Fruit fly (Drosophila melanogaster) whole organism, prepupa: Measurements from ENCODE around the gene CG9962.

Experiments used
- CG11294 ChIP-seq: fragments of 200-800 bp; sonication (Bioruptor generic); IDR thresholded peaks from 2 replicates; pipeline ENCODE4 v1.3.6; 2022; ENCODE audit warnings: missing biosample characterization, missing genetic modification characterization
- CG11902 ChIP-seq: fragments of 200-800 bp; sonication (Bioruptor generic); optimal IDR thresholded peaks from 3 replicates; lab custom pipeline; 2016; ENCODE audit warnings: missing biosample characterization, missing genetic modification characterization
- CG15336 ChIP-seq: fragments of 200-800 bp; sonication (Bioruptor generic); IDR thresholded peaks from 2 replicates; pipeline ENCODE4 v1.3.6; 2022; ENCODE audit warnings: missing biosample characterization, missing genetic modification characterization
- CG1621 ChIP-seq: fragments of 200-800 bp; sonication (Bioruptor generic); optimal IDR thresholded peaks from 3 replicates; lab custom pipeline; 2018; ENCODE audit warnings: missing biosample characterization, mild to moderate bottlenecking, missing genetic modification characterization
- CG16779 ChIP-seq: fragments of 200-800 bp; sonication (Bioruptor generic); optimal IDR thresholded peaks from 3 replicates; lab custom pipeline; 2017; ENCODE audit warnings: missing biosample characterization, mild to moderate bottlenecking, missing genetic modification characterization
- CG3032 ChIP-seq: fragments of 200-800 bp; optimal IDR thresholded peaks from 2 replicates; lab custom pipeline; 2019; ENCODE audit warnings: missing biosample characterization, mild to moderate bottlenecking, missing genetic modification characterization, moderate library complexity
- CG31627 ChIP-seq: fragments of 200-800 bp; sonication (Bioruptor generic); optimal IDR thresholded peaks from 3 replicates; lab custom pipeline; 2016; ENCODE audit warnings: missing biosample characterization, missing genetic modification characterization
- CG32006 ChIP-seq: fragments of 200-800 bp; sonication (Bioruptor generic); optimal IDR thresholded peaks from 3 replicates; lab custom pipeline; 2017; ENCODE audit warnings: missing biosample characterization, mild to moderate bottlenecking, missing genetic modification characterization
- CG34406 ChIP-seq: fragments of 200-800 bp; sonication (Bioruptor generic); optimal IDR thresholded peaks from 3 replicates; lab custom pipeline; 2016; ENCODE audit warnings: missing biosample characterization, missing genetic modification characterization
- CG3919 ChIP-seq: fragments of 200-800 bp; sonication (Bioruptor generic); optimal IDR thresholded peaks from 3 replicates; lab custom pipeline; 2016; ENCODE audit warnings: missing biosample characterization, missing genetic modification characterization
- CG4318 ChIP-seq: fragments of 200-800 bp; sonication (Bioruptor generic); optimal IDR thresholded peaks from 3 replicates; lab custom pipeline; 2017; ENCODE audit warnings: missing biosample characterization, mild to moderate bottlenecking, missing genetic modification characterization
- CG6808 ChIP-seq: fragments of 200-800 bp; sonication (Bioruptor generic); optimal IDR thresholded peaks from 3 replicates; lab custom pipeline; 2017; ENCODE audit warnings: missing biosample characterization, missing genetic modification characterization, mild to moderate bottlenecking, moderate library complexity, missing genetic modification reagents
- CG6854 ChIP-seq: fragments of 200-800 bp; sonication (Bioruptor generic); optimal IDR thresholded peaks from 2 replicates; lab custom pipeline; 2017; ENCODE audit warnings: missing biosample characterization, mild to moderate bottlenecking, missing genetic modification characterization
- CG7368 ChIP-seq: fragments of 200-800 bp; sonication (Bioruptor generic); optimal IDR thresholded peaks from 3 replicates; lab custom pipeline; 2016; ENCODE audit warnings: missing biosample characterization, missing genetic modification characterization
- CG8119 ChIP-seq: fragments of 200-800 bp; sonication (Bioruptor generic); IDR thresholded peaks from 3 replicates; pipeline ENCODE4 v1.3.6; 2022; ENCODE audit warnings: missing biosample characterization, missing genetic modification characterization
- CG8632 ChIP-seq: fragments of 200-800 bp; sonication (Bioruptor generic); optimal IDR thresholded peaks from 3 replicates; lab custom pipeline; 2016; ENCODE audit warnings: missing biosample characterization, missing genetic modification characterization
- CG9139 ChIP-seq: fragments of 200-800 bp; sonication (Bioruptor generic); optimal IDR thresholded peaks from 3 replicates; lab custom pipeline; 2017; ENCODE audit warnings: missing biosample characterization, mild to moderate bottlenecking, missing genetic modification characterization
- Eip75B ChIP-seq: fragments of 200-800 bp; sonication (Bioruptor generic); optimal IDR thresholded peaks from 3 replicates; lab custom pipeline; 2016; ENCODE audit warnings: missing biosample characterization, missing genetic modification characterization
- Eip78C ChIP-seq: fragments of 200-800 bp; sonication (Bioruptor generic); peaks from one replicate; lab custom pipeline; 2016; ENCODE audit warnings: missing biosample characterization, missing genetic modification characterization
- Eip93F ChIP-seq: fragments of 200-800 bp; sonication (Bioruptor generic); optimal IDR thresholded peaks from 2 replicates; lab custom pipeline; 2016; ENCODE audit warnings: missing biosample characterization, mild to moderate bottlenecking, missing genetic modification characterization
- Ets21C ChIP-seq: fragments of 200-800 bp; sonication (Bioruptor generic); optimal IDR thresholded peaks from 3 replicates; lab custom pipeline; 2016; ENCODE audit warnings: missing biosample characterization, missing genetic modification characterization
- Gug ChIP-seq: fragments of 200-800 bp; sonication (Bioruptor generic); IDR thresholded peaks from 2 replicates; pipeline ENCODE4 v1.3.6; 2022; ENCODE audit warnings: missing biosample characterization, missing genetic modification characterization
- Hr38 ChIP-seq: sonication (Bioruptor generic); optimal IDR thresholded peaks from 2 replicates; lab custom pipeline; 2016; ENCODE audit warnings: missing biosample characterization, missing genetic modification characterization
- Lpt ChIP-seq: fragments of 200-800 bp; sonication (Bioruptor generic); optimal IDR thresholded peaks from 3 replicates; lab custom pipeline; 2016; ENCODE audit warnings: missing biosample characterization, missing genetic modification characterization
- Met ChIP-seq: fragments of 200-800 bp; sonication (Bioruptor generic); optimal IDR thresholded peaks from 3 replicates; lab custom pipeline; 2016; ENCODE audit warnings: missing biosample characterization, missing genetic modification characterization
- Sox14 ChIP-seq: fragments of 200-800 bp; sonication (Bioruptor generic); optimal IDR thresholded peaks from 3 replicates; lab custom pipeline; 2016; ENCODE audit warnings: missing biosample characterization, missing genetic modification characterization
- achi ChIP-seq: fragments of 200-800 bp; sonication (Bioruptor generic); optimal IDR thresholded peaks from 3 replicates; lab custom pipeline; 2016; ENCODE audit warnings: missing biosample characterization, missing genetic modification characterization
- acj6 ChIP-seq: fragments of 200-800 bp; sonication (Bioruptor generic); optimal IDR thresholded peaks from 3 replicates; lab custom pipeline; 2016; ENCODE audit warnings: missing biosample characterization, missing genetic modification characterization
- esn ChIP-seq: fragments of 200-800 bp; sonication (Bioruptor generic); optimal IDR thresholded peaks from 2 replicates; lab custom pipeline; 2016; ENCODE audit warnings: missing biosample characterization, mild to moderate bottlenecking, missing genetic modification characterization, moderate library complexity
- fd59A ChIP-seq: fragments of 200-800 bp; sonication (Bioruptor generic); optimal IDR thresholded peaks from 2 replicates; lab custom pipeline; 2017; ENCODE audit warnings: missing biosample characterization, mild to moderate bottlenecking, missing genetic modification characterization, missing genetic modification reagents
- fkh ChIP-seq: fragments of 200-800 bp; sonication (Bioruptor generic); optimal IDR thresholded peaks from 3 replicates; lab custom pipeline; 2017; ENCODE audit warnings: missing biosample characterization, mild to moderate bottlenecking, missing genetic modification characterization, moderate library complexity
- lz ChIP-seq: fragments of 200-800 bp; sonication (Bioruptor generic); optimal IDR thresholded peaks from 3 replicates; lab custom pipeline; 2016; ENCODE audit warnings: missing biosample characterization, missing genetic modification characterization
- spab ChIP-seq: fragments of 200-800 bp; sonication (Bioruptor generic); optimal IDR thresholded peaks from 2 replicates; lab custom pipeline; 2017; ENCODE audit warnings: missing biosample characterization, mild to moderate bottlenecking, missing genetic modification characterization, missing genetic modification reagents
- ss ChIP-seq, 2 experiments: fragments of 200-800 bp; sonication (Bioruptor generic); optimal IDR thresholded peaks; 2 replicates in 1 of 2; 3 replicates in 1 of 2; lab custom pipeline; 2017 to 2018; ENCODE audit warnings: mild to moderate bottlenecking in 2 of 2, missing biosample characterization in 2 of 2, missing genetic modification characterization in 2 of 2, moderate library complexity in 1 of 2
- topi ChIP-seq: fragments of 200-800 bp; sonication (Bioruptor generic); optimal IDR thresholded peaks from 3 replicates; lab custom pipeline; 2016; ENCODE audit warnings: missing biosample characterization, missing genetic modification characterization
- vri ChIP-seq: fragments of 200-800 bp; sonication (Bioruptor generic); optimal IDR thresholded peaks from 3 replicates; lab custom pipeline; 2016; ENCODE audit warnings: missing biosample characterization, mild to moderate bottlenecking, missing genetic modification characterization

CG9962 gene

DNA sequence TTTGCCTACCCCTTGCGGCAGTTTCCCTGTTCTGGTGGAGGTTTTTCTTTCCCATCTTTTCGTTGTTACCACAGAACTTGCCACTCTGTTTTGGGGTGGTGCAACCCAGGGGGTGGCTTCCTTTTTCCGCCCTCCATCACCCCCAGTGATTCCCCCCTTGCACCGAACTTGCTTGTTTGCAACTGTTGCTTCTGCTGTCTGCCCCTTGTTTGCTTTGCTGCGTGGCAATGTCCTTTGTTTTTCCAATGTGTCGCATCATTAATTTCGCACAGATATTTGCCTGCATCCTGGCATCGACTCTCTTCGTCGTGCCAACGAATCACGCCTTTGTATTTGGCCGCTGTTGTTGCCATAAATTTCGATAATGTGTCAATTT lies 10.5 kb downstream of the CG9962 start:
- TF ChIP-seq CG34406 (GFP tag; lab: Kevin White, UChicago) (no peak), CG16779 (no peak), CG11294 (GFP tag; lab: Robert Waterston, UW) (no peak), esn (GFP tag; lab: Kevin White, UChicago) (no peak), Gug (GFP tag; lab: Robert Waterston, UW) (no peak), CG8119 (no peak), CG31627 (GFP tag; lab: Kevin White, UChicago) (no peak), Eip78C (GFP tag; lab: Kevin White, UChicago) (no peak), CG32006 (GFP tag; lab: Kevin White, UChicago) (no peak)
- TF ChIP-seq, all 60 proteins: peak for 0

DNA sequence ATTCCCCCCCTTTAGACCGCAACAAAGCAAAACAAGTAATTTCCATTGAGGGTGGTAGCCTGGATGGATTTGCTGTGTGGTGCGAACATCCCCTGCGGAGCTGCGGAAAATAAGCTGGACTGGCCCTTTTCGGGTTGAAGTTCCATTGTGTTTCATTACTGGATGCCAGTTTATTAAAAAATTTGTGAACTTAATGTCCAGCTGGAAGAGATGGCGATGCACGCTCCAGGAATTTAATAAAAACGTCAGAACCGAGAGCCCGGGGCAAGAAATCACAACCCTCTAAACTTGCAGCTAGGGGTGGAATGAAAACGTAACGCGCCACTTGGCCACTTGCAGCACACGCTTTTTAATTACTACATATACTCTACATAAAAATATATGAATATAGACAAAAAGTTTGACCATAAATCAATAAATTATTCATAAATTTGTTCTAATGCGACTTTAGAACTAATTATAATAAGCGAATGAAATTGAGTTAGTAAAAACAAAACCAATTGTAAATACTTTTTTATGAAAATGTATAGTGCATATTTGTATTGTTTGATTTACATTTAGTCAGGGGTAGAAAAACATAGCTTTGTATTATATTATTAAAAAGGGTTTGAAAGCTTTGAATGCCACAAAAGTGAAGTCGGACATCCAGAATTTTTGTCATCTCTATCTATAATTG lies 11.1 kb downstream of the CG9962 start:
- TF ChIP-seq Eip93F (GFP tag; lab: Kevin White, UChicago), result no peak
- TF ChIP-seq fd59A (GFP tag; lab: Kevin White, UChicago), result no peak
- TF ChIP-seq vri (GFP tag; lab: Kevin White, UChicago), result no peak
- no peak for TF ChIP-seq CG3032 (tag; lab: Kevin White, UChicago)
- no peak for TF ChIP-seq CG8632 (GFP tag; lab: Kevin White, UChicago)
- no peak for TF ChIP-seq ss (GFP tag; optimal IDR thresholded peaks at IDR 0.05; lab: Kevin White, UChicago)
- no peak for TF ChIP-seq CG6854 (GFP tag; lab: Kevin White, UChicago)

DNA sequence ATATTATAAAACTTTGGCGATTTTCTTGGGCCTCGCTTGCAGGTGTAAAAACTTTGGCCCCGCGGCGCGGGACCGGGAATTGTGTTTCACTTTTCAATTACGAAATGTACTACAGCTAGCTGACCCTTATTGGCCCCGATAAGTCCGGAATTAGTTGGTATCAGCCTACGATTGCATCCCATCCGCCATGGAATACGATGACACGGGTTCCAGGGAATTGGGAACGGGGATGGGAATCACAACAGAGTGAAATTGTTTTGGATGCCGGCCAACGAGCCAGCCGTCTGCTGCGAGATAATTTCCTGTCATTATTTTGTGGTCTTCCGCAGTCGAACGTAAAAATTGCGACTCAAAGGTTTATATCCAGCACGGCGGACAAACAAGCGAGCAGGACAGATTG lies 18.8 kb downstream of the CG9962 start:
- TF ChIP-seq acj6 (GFP tag; lab: Kevin White, UChicago), result no peak
- no peak for TF ChIP-seq CG9139 (GFP tag; lab: Kevin White, UChicago)
- TF ChIP-seq CG4318 (GFP tag; lab: Kevin White, UChicago), result no peak
- TF ChIP-seq ss (GFP tag; optimal IDR thresholded peaks at IDR 0.05; lab: Kevin White, UChicago), result no peak
- no peak for TF ChIP-seq CG16779
- no peak for TF ChIP-seq Lpt (GFP tag; lab: Kevin White, UChicago)
- TF ChIP-seq CG3919, result no peak
- no peak for TF ChIP-seq CG11294 (GFP tag; lab: Robert Waterston, UW)
- TF ChIP-seq CG6854 (GFP tag; lab: Kevin White, UChicago), result no peak
- TF ChIP-seq Eip75B, result no peak
- no peak for TF ChIP-seq CG1621 (tag; lab: Kevin White, UChicago)
- no peak for TF ChIP-seq topi
- no peak for TF ChIP-seq CG6808 (GFP tag; lab: Kevin White, UChicago)
- no peak for TF ChIP-seq CG7368

DNA sequence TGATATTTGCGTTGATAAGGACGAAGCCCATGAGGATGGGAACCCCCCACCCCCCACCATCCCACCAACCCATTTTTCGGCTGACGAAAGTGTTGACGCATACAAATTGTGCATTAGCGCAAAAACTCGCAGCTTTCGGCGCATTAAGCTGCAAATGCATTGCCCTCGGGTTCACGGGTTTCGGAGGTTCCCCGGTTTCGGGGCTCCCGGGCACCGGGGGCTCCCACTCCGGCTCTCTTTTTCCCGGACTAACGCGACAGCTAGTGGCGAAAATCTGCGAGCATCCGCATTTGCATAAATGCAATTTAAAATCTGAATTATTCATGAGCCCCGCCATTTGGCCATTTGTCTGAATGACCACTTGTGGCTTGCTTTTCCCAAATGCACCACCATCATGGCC lies 20.0 kb downstream of the CG9962 start:
- TF ChIP-seq Ets21C (no peak), Hr38 (GFP tag; lab: Kevin White, UChicago) (no peak), Met (GFP tag; lab: Kevin White, UChicago) (no peak), fkh (GFP tag; lab: Kevin White, UChicago) (no peak), esn (GFP tag; lab: Kevin White, UChicago) (no peak), Sox14 (GFP tag; lab: Kevin White, UChicago) (no peak), CG4318 (GFP tag; lab: Kevin White, UChicago) (no peak), CG8632 (GFP tag; lab: Kevin White, UChicago) (no peak), spab (GFP tag; lab: Kevin White, UChicago) (no peak), CG11902 (no peak), CG16779 (no peak), CG15336 (GFP tag; lab: Robert Waterston, UW) (no peak), Lpt (GFP tag; lab: Kevin White, UChicago) (no peak), fd59A (GFP tag; lab: Kevin White, UChicago) (no peak), lz (GFP tag; lab: Kevin White, UChicago) (no peak), achi (no peak)
